Worm (Caenorhabditis elegans) whole organism, midembryonic: Measurements from ENCODE around the gene F26D2.13.

Experiments
- T22C8.4 ChIP-seq: fragments of 200-800 bp; sonication (Bioruptor generic); IDR thresholded peaks from 2 replicates; pipeline ENCODE4 v1.3.6; 2022; ENCODE audit warnings: missing genetic modification characterization, missing compliant biosample characterization
- cog-1 ChIP-seq: sonication (generic microtip); optimal IDR thresholded peaks from 2 replicates; lab custom pipeline; 2016; ENCODE audit warnings: missing genetic modification characterization, missing compliant biosample characterization
- flt-1 ChIP-seq: fragments of 200-800 bp; sonication (Bioruptor generic); IDR thresholded peaks from 2 replicates; pipeline ENCODE4 v1.3.6; 2022; ENCODE audit warnings: missing genetic modification characterization, missing compliant biosample characterization
- klf-2 ChIP-seq: fragments of 200-800 bp; sonication (Bioruptor generic); conservative IDR thresholded peaks from 2 replicates; pipeline ENCODE4 v1.3.6; 2022; ENCODE audit warnings: missing genetic modification reagents, missing genetic modification characterization, missing compliant biosample characterization
- med-1 ChIP-seq: sonication (generic microtip); optimal IDR thresholded peaks from 2 replicates; lab custom pipeline; 2017; ENCODE audit warnings: missing genetic modification characterization, mild to moderate bottlenecking, missing compliant biosample characterization, antibody characterized with exemption, missing genetic modification reagents; ENCODE audit not compliant: insufficient read depth
- ref-1 ChIP-seq: fragments of 200-800 bp; sonication (Bioruptor generic); conservative IDR thresholded peaks from 2 replicates; pipeline ENCODE4 v1.3.6; 2022; ENCODE audit warnings: missing genetic modification reagents, missing genetic modification characterization, missing compliant biosample characterization
- tab-1 ChIP-seq: fragments of 200-800 bp; sonication (Bioruptor generic); IDR thresholded peaks from 2 replicates; pipeline ENCODE4 v1.3.6; 2022; ENCODE audit warnings: missing genetic modification characterization, missing compliant biosample characterization
- ztf-23 ChIP-seq: fragments of 200-800 bp; sonication (Bioruptor generic); IDR thresholded peaks from 2 replicates; pipeline ENCODE4 v1.3.6; 2022; ENCODE audit warnings: missing genetic modification reagents, missing genetic modification characterization, missing compliant biosample characterization
- ztf-29 ChIP-seq: fragments of 200-800 bp; sonication (Bioruptor generic); IDR thresholded peaks from 2 replicates; pipeline ENCODE4 v1.3.6; 2022; ENCODE audit warnings: missing genetic modification reagents, missing genetic modification characterization, missing compliant biosample characterization

The F26D2.13 gene

ce11 chrV:16401519-16401918 lies 33.9 kb downstream of the F26D2.13 start, which contains the start of gene F13A7.14:
Gene F13A7.14 (plus strand): TSS chrV:16401891.
- TF ChIP-seq ref-1 (GFP tag; lab: Robert Waterston, UW) (no peak), med-1 (GFP tag; lab: Kevin White, UChicago) (no peak), klf-2 (GFP tag; lab: Robert Waterston, UW) (no peak), tab-1 (no peak), cog-1 (peak; percentile 9), T22C8.4 (GFP tag; lab: Robert Waterston, UW) (no peak), ztf-29 (GFP tag; lab: Robert Waterston, UW) (no peak), flt-1 (GFP tag; lab: Robert Waterston, UW) (peak; percentile 74), ztf-23 (GFP tag; lab: Robert Waterston, UW) (peak; percentile 81)

- TF ChIP-seq cog-1 (no peak), med-1 (GFP tag; lab: Kevin White, UChicago) (no peak), T22C8.4 (GFP tag; lab: Robert Waterston, UW) (no peak), tab-1 (no peak)
Measured at ce11 chrV:16399388-16399787, 36.0 kb downstream of the F26D2.13 start, which contains the start of gene sre-36. Gene sre-36 (plus strand): TSS chrV:16399688.

DNA sequence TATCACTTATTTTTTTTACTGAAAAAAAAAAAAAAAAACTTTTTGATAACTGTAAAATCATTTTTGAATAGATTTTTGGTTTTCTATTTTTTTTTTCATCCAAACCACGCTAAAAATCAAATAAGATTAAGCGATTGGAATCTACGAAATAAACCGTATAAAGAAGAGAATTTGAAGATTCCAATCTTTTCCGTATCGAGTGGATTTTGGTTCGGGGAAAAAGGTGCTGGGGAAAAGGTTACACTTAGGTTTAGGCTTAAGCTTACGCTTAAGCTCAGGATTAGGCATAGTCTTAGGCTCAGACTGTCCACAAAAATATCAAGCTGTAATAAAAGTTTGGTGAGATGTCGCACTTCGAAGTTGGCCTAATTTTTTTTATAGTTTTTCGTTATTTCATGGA lies 39.7 kb downstream of the F26D2.13 start, which contains the start of gene F13A7.12:
Gene F13A7.12 (plus strand): TSS at position 301 of the 400 bp plus-strand sequence.
- TF ChIP-seq klf-2 (GFP tag; lab: Robert Waterston, UW) (no peak), T22C8.4 (GFP tag; lab: Robert Waterston, UW) (no peak), ref-1 (GFP tag; lab: Robert Waterston, UW) (no peak), cog-1 (no peak), med-1 (GFP tag; lab: Kevin White, UChicago) (no peak), ztf-29 (GFP tag; lab: Robert Waterston, UW) (peak; percentile 30; the same call in 1 of the 2 replicates), ztf-23 (GFP tag; lab: Robert Waterston, UW) (no peak)

ce11 chrV:16395131-16395530 lies 40.3 kb downstream of the F26D2.13 start, which contains the start of gene F13A7.11:
Gene F13A7.11 (minus strand): TSS chrV:16395304.
- no peak for TF ChIP-seq ztf-23 (GFP tag; lab: Robert Waterston, UW)
- TF ChIP-seq T22C8.4 (GFP tag; lab: Robert Waterston, UW) = no peak
- no peak for TF ChIP-seq ref-1 (GFP tag; lab: Robert Waterston, UW)
- TF ChIP-seq flt-1 (GFP tag; lab: Robert Waterston, UW) = no peak
- no peak for TF ChIP-seq ztf-29 (GFP tag; lab: Robert Waterston, UW)
- no peak for TF ChIP-seq cog-1
- no peak for TF ChIP-seq med-1 (GFP tag; lab: Kevin White, UChicago)
- no peak for TF ChIP-seq tab-1
- TF ChIP-seq klf-2 (GFP tag; lab: Robert Waterston, UW) = no peak

ce11 chrV:16393728-16394127 lies 41.7 kb downstream of the F26D2.13 start, which contains the start of gene srd-63:
Gene srd-63 (minus strand): TSS chrV:16393828.
- no peak for TF ChIP-seq ref-1 (GFP tag; lab: Robert Waterston, UW)
- TF ChIP-seq T22C8.4 (GFP tag; lab: Robert Waterston, UW) = no peak
- no peak for TF ChIP-seq cog-1
- no peak for TF ChIP-seq klf-2 (GFP tag; lab: Robert Waterston, UW)
- no peak for TF ChIP-seq med-1 (GFP tag; lab: Kevin White, UChicago)
- TF ChIP-seq flt-1 (GFP tag; lab: Robert Waterston, UW) = no peak
- no peak for TF ChIP-seq tab-1

ce11 chrV:16390655-16391054 lies 44.8 kb downstream of the F26D2.13 start, which contains the start of gene gst-44:
Gene gst-44 (plus strand): TSS chrV:16390891.
- TF ChIP-seq flt-1 (GFP tag; lab: Robert Waterston, UW) (no peak), ztf-29 (GFP tag; lab: Robert Waterston, UW) (no peak), med-1 (GFP tag; lab: Kevin White, UChicago) (no peak), ztf-23 (GFP tag; lab: Robert Waterston, UW) (no peak), T22C8.4 (GFP tag; lab: Robert Waterston, UW) (no peak), klf-2 (GFP tag; lab: Robert Waterston, UW) (no peak), cog-1 (no peak)

ce11 chrV:16388268-16388667 lies 47.1 kb downstream of the F26D2.13 start, which contains the start of gene sri-65:
Gene sri-65 (minus strand): TSS chrV:16388368.
- TF ChIP-seq ztf-29 (GFP tag; lab: Robert Waterston, UW) = no peak
- TF ChIP-seq cog-1 = no peak
- TF ChIP-seq ref-1 (GFP tag; lab: Robert Waterston, UW) = no peak
- TF ChIP-seq med-1 (GFP tag; lab: Kevin White, UChicago) = no peak
- no peak for TF ChIP-seq T22C8.4 (GFP tag; lab: Robert Waterston, UW)
- no peak for TF ChIP-seq flt-1 (GFP tag; lab: Robert Waterston, UW)
- no peak for TF ChIP-seq klf-2 (GFP tag; lab: Robert Waterston, UW)
- no peak for TF ChIP-seq tab-1
